Worm (Caenorhabditis elegans): ENCODE results near the gene srh-169.

Gene srh-169

DNA sequence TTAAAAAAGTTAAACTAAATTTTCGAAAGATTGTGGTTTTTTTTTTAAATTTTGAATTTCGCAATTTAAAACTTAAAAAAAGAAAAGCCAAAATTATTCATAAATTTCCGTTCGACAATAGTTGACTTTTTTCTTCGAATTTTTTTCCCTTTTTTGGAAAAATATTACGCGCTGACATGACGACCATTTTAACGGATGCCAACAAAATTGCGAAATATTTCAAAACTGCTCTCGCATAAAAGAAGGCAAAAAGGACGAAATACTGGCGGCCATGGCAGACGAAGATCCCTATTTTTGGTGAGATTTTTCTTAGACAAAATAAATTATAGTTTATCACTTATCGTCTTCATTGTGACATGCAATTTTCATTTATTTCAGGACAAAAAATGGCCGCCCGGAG is 9.1 kb upstream of the srh-169 start:
- no peak for TF ChIP-seq nfya-1 (tag; optimal IDR thresholded peaks at IDR 0.05; ENCODE audit: insufficient read depth)
- TF ChIP-seq nhr-11 (tag; optimal IDR thresholded peaks at IDR 0.05) = no peak
- no peak for TF ChIP-seq ceh-9 (tag; optimal IDR thresholded peaks at IDR 0.05)
- TF ChIP-seq mml-1 (tag; optimal IDR thresholded peaks at IDR 0.05) = no peak
- no peak for TF ChIP-seq pha-4 (tag; optimal IDR thresholded peaks at IDR 0.05)
- no peak for TF ChIP-seq mdl-1 (tag; optimal IDR thresholded peaks at IDR 0.05)
- TF ChIP-seq nhr-67 (tag; optimal IDR thresholded peaks at IDR 0.05) = no peak
- TF ChIP-seq eor-1 (tag; optimal IDR thresholded peaks at IDR 0.05) = no peak
- no peak for TF ChIP-seq tbx-2 (tag; optimal IDR thresholded peaks at IDR 0.05)
- TF ChIP-seq unc-39 (tag; optimal IDR thresholded peaks at IDR 0.05) = no peak
- TF ChIP-seq lin-39 (tag; optimal IDR thresholded peaks at IDR 0.05) = no peak
- TF ChIP-seq nhr-23 (tag; optimal IDR thresholded peaks at IDR 0.05) = no peak
- TF ChIP-seq nhr-12 (tag; optimal IDR thresholded peaks at IDR 0.05) = no peak
- no peak for TF ChIP-seq sea-2 (GFP tag; optimal IDR thresholded peaks at IDR 0.05)
- no peak for TF ChIP-seq nhr-76 (tag; optimal IDR thresholded peaks at IDR 0.05)
- no peak for TF ChIP-seq nhr-43 (tag; optimal IDR thresholded peaks at IDR 0.05; ENCODE audit: poor library complexity, severe bottlenecking)
- TF ChIP-seq pqm-1 (tag; optimal IDR thresholded peaks at IDR 0.05) = no peak
- TF ChIP-seq snpc-4 (tag; optimal IDR thresholded peaks at IDR 0.05) = no peak

DNA sequence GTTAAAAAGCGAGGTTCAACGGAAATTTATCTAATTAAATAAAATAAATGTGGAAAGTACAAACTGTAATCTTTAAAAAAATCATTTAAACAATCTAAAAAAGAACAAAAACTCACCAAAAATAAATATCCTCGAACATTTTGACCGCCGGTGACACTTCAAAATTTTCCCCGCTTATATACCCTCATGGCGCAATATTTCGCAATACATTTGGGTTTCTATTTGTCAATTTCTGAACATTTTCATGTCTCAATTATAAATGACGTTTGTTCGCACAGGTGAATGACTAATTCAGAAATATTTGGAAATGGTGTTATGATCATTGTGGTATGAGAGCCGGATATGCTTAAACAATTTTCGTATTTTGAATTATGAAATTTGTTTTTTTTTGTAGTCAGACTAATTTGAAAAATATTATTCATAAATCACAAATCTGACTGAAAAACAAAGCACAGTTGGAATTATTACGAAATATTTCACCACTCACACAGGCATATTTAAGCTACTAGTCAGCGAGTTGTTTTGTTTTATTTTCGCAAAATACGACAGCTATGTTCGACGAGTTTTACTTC is 5.7 kb upstream of the srh-169 start, which contains the start of the genes C49G7.10 and irg-2:
C49G7.10 (minus strand) TSS at position 169 of the 572 bp plus-strand sequence.
irg-2 (plus strand) TSS at position 329 of the 572 bp plus-strand sequence.
- TF ChIP-seq mdl-1 (tag; optimal IDR thresholded peaks at IDR 0.05) = no peak
- no peak for TF ChIP-seq nhr-76 (tag; optimal IDR thresholded peaks at IDR 0.05)
- no peak for TF ChIP-seq pha-4 (tag; optimal IDR thresholded peaks at IDR 0.05)
- no peak for TF ChIP-seq ztf-4 (tag; optimal IDR thresholded peaks at IDR 0.05)
- no peak for TF ChIP-seq lin-39 (tag; optimal IDR thresholded peaks at IDR 0.05)
- TF ChIP-seq fos-1 (tag; optimal IDR thresholded peaks at IDR 0.05) = no peak
- TF ChIP-seq ZK546.5 (tag; optimal IDR thresholded peaks at IDR 0.05) = no peak
- TF ChIP-seq snpc-4 (tag; optimal IDR thresholded peaks at IDR 0.05) = no peak
- no peak for TF ChIP-seq jun-1 (tag; optimal IDR thresholded peaks at IDR 0.05)
- no peak for TF ChIP-seq lsy-12 (tag; optimal IDR thresholded peaks at IDR 0.05)
- TF ChIP-seq R02D3.7 (tag; optimal IDR thresholded peaks at IDR 0.05) = no peak
- no peak for TF ChIP-seq daf-12 (tag; optimal IDR thresholded peaks at IDR 0.05)
- no peak for TF ChIP-seq lin-15B (tag; optimal IDR thresholded peaks at IDR 0.05)
- TF ChIP-seq unc-39 (tag; optimal IDR thresholded peaks at IDR 0.05) = no peak

DNA sequence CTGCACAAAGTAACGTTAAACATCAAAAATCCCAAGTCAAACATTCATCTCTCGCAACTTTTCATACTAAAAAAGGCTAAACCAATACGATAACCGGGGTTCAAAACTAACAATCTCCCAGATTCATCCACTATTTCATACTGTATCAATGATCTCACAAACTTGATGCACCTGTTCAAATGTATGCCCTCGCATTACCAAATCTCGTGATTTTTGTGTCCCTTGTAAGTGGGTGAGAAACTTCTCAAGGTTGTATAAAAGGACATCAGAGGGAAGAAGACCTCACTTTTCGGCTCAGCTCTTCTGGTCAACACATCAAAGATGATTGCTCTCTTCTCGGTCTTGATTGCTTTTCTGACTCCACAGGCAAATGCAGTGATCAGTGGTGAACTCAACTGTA is 4.0 kb upstream of the srh-169 start, which contains the start of gene phat-3:
phat-3 (plus strand) TSS at position 301 of the 400 bp plus-strand sequence.
- no peak for TF ChIP-seq pqm-1 (tag; optimal IDR thresholded peaks at IDR 0.05)
- TF ChIP-seq elt-3 (tag; optimal IDR thresholded peaks at IDR 0.05) = no peak
- TF ChIP-seq fkh-10 (GFP tag; optimal IDR thresholded peaks at IDR 0.05) = no peak
- no peak for TF ChIP-seq nhr-76 (tag; optimal IDR thresholded peaks at IDR 0.05)
- no peak for TF ChIP-seq ztf-11 (tag; optimal IDR thresholded peaks at IDR 0.05)
- TF ChIP-seq lsy-12 (tag; optimal IDR thresholded peaks at IDR 0.05) = no peak
- TF ChIP-seq nhr-43 (tag; optimal IDR thresholded peaks at IDR 0.05; ENCODE audit: poor library complexity, severe bottlenecking) = no peak
- TF ChIP-seq nhr-28 (tag; optimal IDR thresholded peaks at IDR 0.05) = no peak
- TF ChIP-seq R02D3.7 (tag; optimal IDR thresholded peaks at IDR 0.05) = no peak
- no peak for TF ChIP-seq egl-5 (tag; optimal IDR thresholded peaks at IDR 0.05)
- no peak for TF ChIP-seq unc-62 (GFP tag; optimal IDR thresholded peaks at IDR 0.05)
- TF ChIP-seq eor-1 (tag; optimal IDR thresholded peaks at IDR 0.05) = no peak
- TF ChIP-seq mml-1 (tag; optimal IDR thresholded peaks at IDR 0.05) = no peak
- TF ChIP-seq jun-1 (tag; optimal IDR thresholded peaks at IDR 0.05) = no peak
- no peak for TF ChIP-seq unc-39 (tag; optimal IDR thresholded peaks at IDR 0.05)
- no peak for TF ChIP-seq ceh-16 (tag; optimal IDR thresholded peaks at IDR 0.05)
- TF ChIP-seq ZK546.5 (tag; optimal IDR thresholded peaks at IDR 0.05) = no peak

DNA sequence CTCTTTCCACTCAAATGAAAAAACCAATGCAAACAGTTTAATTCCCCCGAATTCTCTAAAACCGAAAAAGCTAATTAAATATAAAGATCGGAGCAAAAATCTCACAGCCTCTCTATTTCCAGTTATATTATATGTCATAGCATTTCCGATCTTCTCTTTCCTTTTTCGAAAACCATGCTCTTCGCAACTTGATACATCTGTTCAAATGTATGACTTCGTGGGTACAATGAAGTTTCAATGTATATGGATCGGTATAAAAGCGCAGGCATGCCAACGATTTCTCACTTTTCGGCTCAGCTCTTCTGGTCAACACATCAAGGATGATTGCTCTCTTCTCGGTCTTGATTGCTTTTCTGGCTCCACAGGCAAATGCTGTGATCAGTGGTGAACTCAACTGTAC is 1.5 kb upstream of the srh-169 start, which contains the start of gene phat-7:
phat-7 (plus strand) TSS at position 301 of the 400 bp plus-strand sequence.
- TF ChIP-seq nhr-76 (tag; optimal IDR thresholded peaks at IDR 0.05) = no peak
- no peak for TF ChIP-seq ama-1 (optimal IDR thresholded peaks at IDR 0.05)
- no peak for TF ChIP-seq nhr-28 (tag; optimal IDR thresholded peaks at IDR 0.05)
- TF ChIP-seq egl-27 (tag; optimal IDR thresholded peaks at IDR 0.05) = no peak

Data from whole organism, L3 larva.